Worm (Caenorhabditis elegans): Measurements from ENCODE around the gene C27C12.1.

C27C12.1 gene

DNA sequence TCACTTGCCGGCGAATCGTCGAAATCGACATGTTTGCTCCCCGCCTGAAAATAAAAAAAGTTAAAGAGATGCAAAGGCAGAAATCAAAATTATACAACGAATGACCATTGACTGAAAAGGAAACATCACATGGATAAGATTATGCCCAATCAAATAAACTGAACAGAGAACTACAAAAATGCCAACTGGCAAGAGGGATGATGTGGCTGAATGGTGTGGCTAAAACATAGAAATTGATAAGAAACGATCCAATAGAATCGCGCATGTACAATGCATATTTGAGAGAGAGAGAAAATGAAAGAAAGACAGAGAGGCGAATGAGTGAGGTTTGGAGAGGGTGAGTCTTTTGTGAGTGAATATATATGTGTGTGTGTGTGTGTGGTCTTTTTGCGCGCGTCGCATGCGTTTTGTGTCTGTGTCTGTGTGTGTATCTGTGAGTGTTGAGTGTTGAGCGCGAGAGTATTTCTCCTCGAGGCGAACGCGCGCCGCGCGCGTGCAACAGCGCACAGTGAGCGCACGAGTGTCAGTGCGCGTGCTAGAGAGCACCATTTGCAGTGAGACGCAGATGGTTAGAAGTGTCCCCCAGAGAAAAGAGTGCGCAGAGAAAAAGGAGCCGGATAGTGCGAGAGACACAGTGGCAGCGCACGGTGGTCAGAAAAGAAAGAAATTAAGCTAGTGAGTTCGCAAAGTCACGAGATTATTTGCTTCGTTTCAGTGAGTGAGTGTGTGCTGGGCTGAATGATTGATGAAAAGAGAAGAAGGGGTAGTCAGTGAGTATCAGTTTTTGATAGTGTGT, 34.9 kb downstream of the C27C12.1 start, which contains the start of gene epn-1 (continued):
- TF ChIP-seq nhr-21 (tag; optimal IDR thresholded peaks at IDR 0.05) (peak; percentile 98), mab-5 (tag; optimal IDR thresholded peaks at IDR 0.05) (peak; percentile 93), unc-55 (GFP tag; optimal IDR thresholded peaks at IDR 0.05) (peak; percentile 90)

DNA sequence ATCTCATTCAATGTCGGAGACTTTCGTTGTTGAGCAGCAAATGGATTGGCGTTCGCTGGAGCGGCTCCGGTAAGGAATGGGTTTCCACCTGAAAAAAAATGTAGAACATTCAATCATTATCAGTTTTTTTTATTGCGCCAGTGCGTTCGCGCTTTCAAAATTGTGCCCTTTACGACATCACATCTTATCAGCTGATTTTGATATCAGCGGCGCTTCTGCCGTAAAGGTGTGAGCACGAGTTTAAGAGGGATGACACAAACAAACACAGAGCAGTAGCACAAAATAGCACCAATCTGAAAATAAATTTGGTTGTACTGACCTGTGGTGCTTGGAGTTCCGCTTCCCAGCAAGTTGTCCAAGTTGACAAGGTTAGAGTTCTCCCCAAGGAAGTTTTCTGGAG, 36.8 kb downstream of the C27C12.1 start:
- TF ChIP-seq elt-3 (tag; optimal IDR thresholded peaks at IDR 0.05) (no peak), skn-1 (tag; optimal IDR thresholded peaks at IDR 0.05) (no peak), sma-9 (GFP tag; optimal IDR thresholded peaks at IDR 0.05) (peak; percentile 49), sma-9 (tag; optimal IDR thresholded peaks at IDR 0.05) (no peak), gmeb-1 (tag; optimal IDR thresholded peaks at IDR 0.05) (no peak), nhr-129 (tag; optimal IDR thresholded peaks at IDR 0.05) (peak; percentile 1), lsy-2 (tag; optimal IDR thresholded peaks at IDR 0.05) (no peak), unc-62 (GFP tag; optimal IDR thresholded peaks at IDR 0.05) (no peak), lin-11 (tag; optimal IDR thresholded peaks at IDR 0.05) (no peak), elt-1 (tag; optimal IDR thresholded peaks at IDR 0.05) (no peak), fos-1 (tag; optimal IDR thresholded peaks at IDR 0.05) (peak; percentile 41), ztf-11 (tag; optimal IDR thresholded peaks at IDR 0.05) (no peak), mdl-1 (tag; optimal IDR thresholded peaks at IDR 0.05) (no peak), R02D3.7 (tag; optimal IDR thresholded peaks at IDR 0.05) (no peak), unc-39 (tag; optimal IDR thresholded peaks at IDR 0.05) (no peak), blmp-1 (tag; optimal IDR thresholded peaks at IDR 0.05; ENCODE audit: insufficient read depth) (no peak), crh-2 (tag; optimal IDR thresholded peaks at IDR 0.05) (peak; percentile 54), F13H6.1 (tag; optimal IDR thresholded peaks at IDR 0.05) (peak; percentile 10), Y55F3AM.14 (GFP tag; optimal IDR thresholded peaks at IDR 0.05) (no peak), ama-1 (optimal IDR thresholded peaks at IDR 0.05) (peak; percentile 21), nhr-10 (tag; optimal IDR thresholded peaks at IDR 0.05) (no peak), sma-3 (GFP tag; optimal IDR thresholded peaks at IDR 0.05) (no peak)

DNA sequence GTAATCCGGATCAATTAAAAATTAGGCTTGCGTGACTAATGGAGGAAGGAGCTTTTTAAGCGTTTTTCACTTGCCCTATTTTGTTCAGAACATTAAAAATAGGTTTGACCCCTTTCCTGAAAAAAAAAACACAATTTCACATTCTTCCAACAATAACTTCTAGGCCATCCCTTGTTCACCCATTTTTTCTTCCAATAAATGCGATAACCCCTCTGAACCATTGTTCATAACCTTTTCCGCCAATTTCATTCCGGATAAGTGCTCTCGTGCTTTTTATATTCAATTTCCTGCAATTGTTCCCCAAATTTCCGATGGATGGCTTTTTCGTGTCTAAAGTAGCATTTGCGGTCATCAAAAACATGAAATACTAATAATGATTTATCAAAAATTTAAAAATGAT, 38.1 kb downstream of the C27C12.1 start:
- TF ChIP-seq nhr-6 (tag; optimal IDR thresholded peaks at IDR 0.05) (no peak), blmp-1 (tag; optimal IDR thresholded peaks at IDR 0.05; ENCODE audit: insufficient read depth) (no peak), sma-3 (GFP tag; optimal IDR thresholded peaks at IDR 0.05) (no peak), sma-9 (GFP tag; optimal IDR thresholded peaks at IDR 0.05) (peak; percentile 39), sma-9 (tag; optimal IDR thresholded peaks at IDR 0.05) (no peak), ztf-4 (tag; optimal IDR thresholded peaks at IDR 0.05) (no peak), nhr-237 (tag; optimal IDR thresholded peaks at IDR 0.05) (no peak), skn-1 (tag; optimal IDR thresholded peaks at IDR 0.05) (no peak), crh-2 (tag; optimal IDR thresholded peaks at IDR 0.05) (no peak), elt-3 (tag; optimal IDR thresholded peaks at IDR 0.05) (no peak), unc-39 (tag; optimal IDR thresholded peaks at IDR 0.05) (no peak), nhr-10 (tag; optimal IDR thresholded peaks at IDR 0.05) (no peak), gmeb-1 (tag; optimal IDR thresholded peaks at IDR 0.05) (peak; percentile 1), nhr-23 (tag; optimal IDR thresholded peaks at IDR 0.05) (no peak), ama-1 (optimal IDR thresholded peaks at IDR 0.05) (no peak), fos-1 (tag; optimal IDR thresholded peaks at IDR 0.05) (no peak), lin-11 (tag; optimal IDR thresholded peaks at IDR 0.05) (no peak), mbf-1 (tag; optimal IDR thresholded peaks at IDR 0.05) (no peak), nhr-11 (tag; optimal IDR thresholded peaks at IDR 0.05) (no peak), nhr-77 (tag; optimal IDR thresholded peaks at IDR 0.05) (no peak), R02D3.7 (tag; optimal IDR thresholded peaks at IDR 0.05) (no peak), peb-1 (tag; optimal IDR thresholded peaks at IDR 0.05) (no peak), egl-27 (tag; optimal IDR thresholded peaks at IDR 0.05) (no peak), sem-4 (tag; optimal IDR thresholded peaks at IDR 0.05) (no peak), F13H6.1 (tag; optimal IDR thresholded peaks at IDR 0.05) (no peak), lin-39 (tag; optimal IDR thresholded peaks at IDR 0.05) (no peak), ztf-11 (tag; optimal IDR thresholded peaks at IDR 0.05) (no peak), unc-55 (GFP tag; optimal IDR thresholded peaks at IDR 0.05) (peak; percentile 5), zag-1 (tag; optimal IDR thresholded peaks at IDR 0.05) (no peak), elt-1 (tag; optimal IDR thresholded peaks at IDR 0.05) (no peak), nhr-21 (tag; optimal IDR thresholded peaks at IDR 0.05) (peak; percentile 25), mdl-1 (tag; optimal IDR thresholded peaks at IDR 0.05) (no peak), nhr-25 (tag; optimal IDR thresholded peaks at IDR 0.05) (peak; percentile 0), C34F6.9 (tag; optimal IDR thresholded peaks at IDR 0.05) (peak; percentile 9)
